Worm (Caenorhabditis elegans) whole organism, young adult: ENCODE results near the gene H41C03.2.

Experiments used
- B0035.1 ChIP-seq: sonication (generic microtip); optimal IDR thresholded peaks from 2 replicates; lab custom pipeline; 2016; ENCODE audit warnings: missing genetic modification characterization, mild to moderate bottlenecking, missing compliant biosample characterization, missing genotype, missing genetic modification reagents
- F10E7.11 ChIP-seq: sonication (generic microtip); optimal IDR thresholded peaks from 2 replicates; lab custom pipeline; 2017; ENCODE audit warnings: mild to moderate bottlenecking, missing genetic modification characterization, moderate library complexity, missing compliant biosample characterization
- F22D6.2 ChIP-seq: sonication (generic microtip); optimal IDR thresholded peaks from 2 replicates; lab custom pipeline; 2016; ENCODE audit warnings: mild to moderate bottlenecking, missing genetic modification characterization, missing compliant biosample characterization
- F33H1.4 ChIP-seq: fragments of 200-800 bp; sonication (Bioruptor generic); IDR thresholded peaks from 2 replicates; pipeline ENCODE4 v1.3.6; 2022; ENCODE audit warnings: missing genetic modification reagents, missing genetic modification characterization, missing compliant biosample characterization
- F39B2.1 ChIP-seq: fragments of 200-800 bp; sonication (Bioruptor generic); IDR thresholded peaks from 2 replicates; pipeline ENCODE4 v1.3.6; 2022; ENCODE audit warnings: missing genetic modification reagents, missing genetic modification characterization, missing compliant biosample characterization
- F52B5.7 ChIP-seq: sonication (generic microtip); optimal IDR thresholded peaks from 2 replicates; lab custom pipeline; 2016; ENCODE audit warnings: mild to moderate bottlenecking, missing genetic modification characterization, missing compliant biosample characterization
- F57A8.1 ChIP-seq: fragments of 200-800 bp; sonication (Bioruptor generic); optimal IDR thresholded peaks from 2 replicates; lab custom pipeline; 2018; ENCODE audit warnings: mild to moderate bottlenecking, missing genetic modification characterization, moderate library complexity, missing compliant biosample characterization
- K12H6.12 ChIP-seq: fragments of 200-800 bp; sonication (Bioruptor generic); optimal IDR thresholded peaks from 2 replicates; lab custom pipeline; 2018; ENCODE audit warnings: mild to moderate bottlenecking, missing genetic modification characterization, missing compliant biosample characterization
- T07F8.4 ChIP-seq: sonication (generic microtip); optimal IDR thresholded peaks from 2 replicates; lab custom pipeline; 2016; ENCODE audit warnings: mild to moderate bottlenecking, missing genetic modification characterization, moderate library complexity, missing compliant biosample characterization
- Y53G8AR.9 ChIP-seq: fragments of 200-800 bp; sonication (Bioruptor generic); conservative IDR thresholded peaks from 2 replicates; pipeline ENCODE4 v1.3.6; 2022; ENCODE audit warnings: missing genetic modification reagents, missing genetic modification characterization, missing compliant biosample characterization
- Y56A3A.18 ChIP-seq: fragments of 200-800 bp; sonication (Bioruptor generic); IDR thresholded peaks from 2 replicates; pipeline ENCODE4 v1.3.6; 2022; ENCODE audit warnings: missing genetic modification reagents, missing genetic modification characterization, missing compliant biosample characterization
- Y67H2A.10 ChIP-seq: fragments of 200-800 bp; sonication (Bioruptor generic); conservative IDR thresholded peaks from 2 replicates; pipeline ENCODE4 v1.3.6; 2022; ENCODE audit warnings: missing genetic modification reagents, missing genetic modification characterization, missing compliant biosample characterization
- ama-1 ChIP-seq, 3 experiments: fragments of 150-350 bp in 1 of 3; sonication (generic microtip) in 2 of 3; optimal IDR thresholded peaks; 2 replicates each; lab custom pipeline; 2014 to 2018; ENCODE audit warnings: missing biosample characterization in 2 of 3, missing genetic modification characterization in 2 of 3, missing genetic modification reagents in 2 of 3
- attf-6 ChIP-seq: fragments of 200-800 bp; sonication (Bioruptor generic); IDR thresholded peaks from 2 replicates; pipeline ENCODE4 v1.3.6; 2022; ENCODE audit warnings: missing genetic modification reagents, missing genetic modification characterization, missing compliant biosample characterization
- bed-1 ChIP-seq: fragments of 200-800 bp; sonication (Bioruptor generic); IDR thresholded peaks from 2 replicates; pipeline ENCODE4 v1.3.6; 2022; ENCODE audit warnings: missing genetic modification reagents, missing genetic modification characterization, missing compliant biosample characterization
- bed-2 ChIP-seq: fragments of 200-800 bp; sonication (Bioruptor generic); IDR thresholded peaks from 2 replicates; pipeline ENCODE4 v1.3.6; 2022; ENCODE audit warnings: missing genetic modification reagents, missing genetic modification characterization, missing compliant biosample characterization
- ceh-100 ChIP-seq: fragments of 200-800 bp; sonication (Bioruptor generic); IDR thresholded peaks from 2 replicates; pipeline ENCODE4 v1.3.6; 2022; ENCODE audit warnings: missing genetic modification reagents, missing genetic modification characterization, missing compliant biosample characterization
- ceh-27 ChIP-seq: fragments of 200-800 bp; sonication (Bioruptor generic); optimal IDR thresholded peaks from 2 replicates; lab custom pipeline; 2018; ENCODE audit warnings: mild to moderate bottlenecking, missing genetic modification characterization, moderate library complexity, missing compliant biosample characterization
- ceh-40 ChIP-seq: fragments of 200-800 bp; sonication (Bioruptor generic); IDR thresholded peaks from 2 replicates; pipeline ENCODE4 v1.3.6; 2022; ENCODE audit warnings: missing genetic modification characterization, missing compliant biosample characterization
- egl-18 ChIP-seq: fragments of 200-800 bp; sonication (Bioruptor generic); IDR thresholded peaks from 2 replicates; pipeline ENCODE4 v1.3.6; 2022; ENCODE audit warnings: missing genetic modification reagents, missing genetic modification characterization, missing compliant biosample characterization
- egl-44 ChIP-seq: fragments of 200-800 bp; sonication (Bioruptor generic); IDR thresholded peaks from 2 replicates; pipeline ENCODE4 v1.3.6; 2022; ENCODE audit warnings: missing genetic modification reagents, missing genetic modification characterization, missing compliant biosample characterization
- ekl-4 ChIP-seq: fragments of 200-800 bp; sonication (Bioruptor generic); IDR thresholded peaks from 2 replicates; pipeline ENCODE4 v1.3.6; 2022; ENCODE audit warnings: missing genetic modification reagents, missing genetic modification characterization, missing compliant biosample characterization
- ets-4 ChIP-seq: fragments of 200-800 bp; sonication (Bioruptor generic); optimal IDR thresholded peaks from 2 replicates; lab custom pipeline; 2018; ENCODE audit warnings: mild to moderate bottlenecking, missing genetic modification characterization, missing compliant biosample characterization
- gei-17 ChIP-seq: fragments of 200-800 bp; sonication (Bioruptor generic); optimal IDR thresholded peaks from 2 replicates; lab custom pipeline; 2018; ENCODE audit warnings: mild to moderate bottlenecking, missing genetic modification characterization, missing compliant biosample characterization
- hrde-1 ChIP-seq: sonication (generic microtip); optimal IDR thresholded peaks from 2 replicates; lab custom pipeline; 2016; ENCODE audit warnings: missing genetic modification characterization, mild to moderate bottlenecking, missing compliant biosample characterization, moderate library complexity, missing genotype, missing genetic modification reagents, borderline replicate concordance
- lin-35 ChIP-seq, 3 experiments: fragments of 150-350 bp in 2 of 3; sonication (generic microtip) in 1 of 3; optimal IDR thresholded peaks; 2 replicates each; lab custom pipeline; 2014 to 2018; ENCODE audit warnings: missing biosample characterization in 3 of 3, missing genetic modification characterization in 3 of 3, missing genetic modification reagents in 3 of 3
- lsl-1 ChIP-seq: fragments of 200-800 bp; sonication (Bioruptor generic); optimal IDR thresholded peaks from 2 replicates; lab custom pipeline; 2018; ENCODE audit warnings: mild to moderate bottlenecking, missing genetic modification characterization, moderate library complexity, missing compliant biosample characterization
- madf-8 ChIP-seq: fragments of 200-800 bp; sonication (Bioruptor generic); conservative IDR thresholded peaks from 2 replicates; pipeline ENCODE4 v1.3.6; 2022; ENCODE audit warnings: missing genetic modification reagents, missing genetic modification characterization, missing compliant biosample characterization
- mcd-1 ChIP-seq: fragments of 200-800 bp; sonication (Bioruptor generic); IDR thresholded peaks from 2 replicates; pipeline ENCODE4 v1.3.6; 2022; ENCODE audit warnings: missing genetic modification reagents, missing genetic modification characterization, missing compliant biosample characterization
- nfya-2 ChIP-seq: fragments of 200-800 bp; sonication (Bioruptor generic); IDR thresholded peaks from 2 replicates; pipeline ENCODE4 v1.3.6; 2022; ENCODE audit warnings: missing genetic modification reagents, missing genetic modification characterization, missing compliant biosample characterization
- pbrm-1 ChIP-seq: fragments of 200-800 bp; sonication (Bioruptor generic); IDR thresholded peaks from 2 replicates; pipeline ENCODE4 v1.3.6; 2022; ENCODE audit warnings: missing genetic modification reagents, missing genetic modification characterization, missing compliant biosample characterization
- rcor-1 ChIP-seq: fragments of 200-800 bp; sonication (Bioruptor generic); IDR thresholded peaks from 2 replicates; pipeline ENCODE4 v1.3.6; 2022; ENCODE audit warnings: missing genetic modification reagents, missing genetic modification characterization, missing compliant biosample characterization
- rec-8 ChIP-seq, 2 experiments: sonication (generic microtip); optimal IDR thresholded peaks; 2 replicates each; lab custom pipeline; 2016; ENCODE audit warnings: mild to moderate bottlenecking in 2 of 2, missing genetic modification characterization in 2 of 2, missing genetic modification reagents in 2 of 2, missing genotype in 2 of 2, missing biosample characterization in 1 of 2, missing compliant biosample characterization in 1 of 2, moderate library complexity in 1 of 2
- snpc-1.1 ChIP-seq: sonication (generic microtip); optimal IDR thresholded peaks from 2 replicates; lab custom pipeline; 2017; ENCODE audit warnings: missing genetic modification characterization, mild to moderate bottlenecking, missing compliant biosample characterization, antibody characterized with exemption, moderate library complexity, missing genotype, missing genetic modification reagents; ENCODE audit not compliant: insufficient read depth
- snpc-1.3 ChIP-seq: sonication (generic microtip); optimal IDR thresholded peaks from 2 replicates; lab custom pipeline; 2017; ENCODE audit warnings: missing genetic modification characterization, mild to moderate bottlenecking, missing compliant biosample characterization, antibody characterized with exemption, moderate library complexity, missing genotype, missing genetic modification reagents; ENCODE audit not compliant: insufficient read depth
- tbx-9 ChIP-seq: sonication (generic microtip); optimal IDR thresholded peaks from 2 replicates; lab custom pipeline; 2016; ENCODE audit warnings: borderline replicate concordance, missing genetic modification characterization, inconsistent platforms, missing compliant biosample characterization
- tlf-1 ChIP-seq: fragments of 200-800 bp; sonication (Bioruptor generic); optimal IDR thresholded peaks from 2 replicates; lab custom pipeline; 2018; ENCODE audit warnings: mild to moderate bottlenecking, missing genetic modification characterization, missing compliant biosample characterization
- unc-130 ChIP-seq: sonication (generic microtip); optimal IDR thresholded peaks from 2 replicates; lab custom pipeline; 2016; ENCODE audit warnings: missing genetic modification reagents, missing genetic modification characterization, missing compliant biosample characterization
- zim-3 ChIP-seq: sonication (generic microtip); optimal IDR thresholded peaks from 2 replicates; lab custom pipeline; 2017; ENCODE audit warnings: mild to moderate bottlenecking, missing genetic modification characterization, moderate library complexity, missing compliant biosample characterization
- ztf-22 ChIP-seq: fragments of 200-800 bp; sonication (Bioruptor generic); optimal IDR thresholded peaks from 2 replicates; lab custom pipeline; 2018; ENCODE audit warnings: mild to moderate bottlenecking, missing genetic modification characterization, moderate library complexity, missing compliant biosample characterization
- ztf-26 ChIP-seq: sonication (generic microtip); optimal IDR thresholded peaks from 2 replicates; lab custom pipeline; 2017; ENCODE audit warnings: missing genetic modification characterization, missing compliant biosample characterization
- ztf-3 ChIP-seq: fragments of 200-800 bp; sonication (Bioruptor generic); optimal IDR thresholded peaks from 2 replicates; lab custom pipeline; 2018; ENCODE audit warnings: mild to moderate bottlenecking, missing genetic modification characterization, missing compliant biosample characterization

H41C03.2 gene

DNA sequence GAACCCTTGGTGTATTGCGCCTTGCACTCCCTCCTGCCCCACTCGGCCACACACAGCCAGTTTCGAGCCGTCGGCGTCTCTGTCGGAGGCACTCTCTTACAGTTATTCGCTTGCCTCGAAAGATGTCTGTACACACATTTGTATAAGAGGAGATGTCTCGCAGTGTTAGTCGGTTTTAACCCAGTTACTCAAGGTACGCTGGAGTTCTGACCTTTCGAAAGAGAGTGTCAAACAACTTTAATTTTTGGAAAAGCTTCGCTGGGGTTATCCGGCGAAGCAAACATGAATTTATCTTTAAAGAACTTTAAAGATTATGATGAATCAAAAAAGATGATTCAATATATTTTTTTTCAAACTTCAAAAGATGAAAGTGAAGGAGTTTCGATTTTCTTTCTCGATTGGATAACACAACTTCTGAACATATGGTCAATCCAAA lies 7.2 kb downstream of the H41C03.2 start (continued):
- TF ChIP-seq F22D6.2 (tag; lab: Kevin White, UChicago): peak; percentile 95
- TF ChIP-seq lsl-1 (GFP tag; lab: Kevin White, UChicago): peak; percentile 84
- TF ChIP-seq tbx-9 (tag; lab: Kevin White, UChicago): no peak
- peak; percentile 95 for TF ChIP-seq gei-17 (GFP tag; lab: Kevin White, UChicago)
- peak; percentile 95 for TF ChIP-seq zim-3 (tag; lab: Kevin White, UChicago)
- peak; percentile 97 for TF ChIP-seq B0035.1
- TF ChIP-seq lin-35 (GFP tag; optimal IDR thresholded peaks at IDR 0.05; lab: Kevin White, UChicago): peak in 2 of 3 experiments; percentile 91 to 94
- TF ChIP-seq egl-18 (GFP tag; lab: Robert Waterston, UW): peak; percentile 95
- peak; percentile 98 for TF ChIP-seq Y56A3A.18
- peak; percentile 94 for TF ChIP-seq hrde-1 (tag; lab: Kevin White, UChicago)
- TF ChIP-seq snpc-1.3: peak; percentile 96
- TF ChIP-seq bed-1 (GFP tag; lab: Robert Waterston, UW): peak; percentile 77; the same call in 1 of the 2 replicates
- TF ChIP-seq ztf-26 (tag; lab: Kevin White, UChicago): peak; percentile 98
- peak; percentile 94 for TF ChIP-seq unc-130 (GFP tag; lab: Kevin White, UChicago)
- TF ChIP-seq rcor-1 (GFP tag; lab: Robert Waterston, UW): peak; percentile 99
- peak; percentile 98 for TF ChIP-seq ztf-22 (GFP tag; lab: Kevin White, UChicago)
- TF ChIP-seq mcd-1: peak; percentile 98
- peak; percentile 94 for TF ChIP-seq ets-4 (GFP tag; lab: Kevin White, UChicago)
- TF ChIP-seq pbrm-1 (GFP tag; lab: Robert Waterston, UW): peak; percentile 100
- peak; percentile 89 for TF ChIP-seq F39B2.1 (GFP tag; lab: Robert Waterston, UW)
- TF ChIP-seq F33H1.4 (GFP tag; lab: Robert Waterston, UW): peak; percentile 81
- peak; percentile 99 for TF ChIP-seq Y53G8AR.9 (GFP tag; lab: Robert Waterston, UW)
- peak; percentile 87 for TF ChIP-seq F57A8.1 (GFP tag; lab: Kevin White, UChicago)
- TF ChIP-seq nfya-2 (GFP tag; lab: Robert Waterston, UW): peak; percentile 76; the same call in 1 of the 2 replicates
- peak; percentile 88 for TF ChIP-seq F10E7.11 (tag; lab: Kevin White, UChicago)
- TF ChIP-seq K12H6.12 (tag; lab: Kevin White, UChicago): peak; percentile 99
- peak; percentile 84 for TF ChIP-seq madf-8 (GFP tag; lab: Robert Waterston, UW)
- TF ChIP-seq Y67H2A.10 (GFP tag; lab: Robert Waterston, UW): peak; percentile 90
- TF ChIP-seq ztf-3 (GFP tag; lab: Kevin White, UChicago): peak; percentile 96
- TF ChIP-seq, all 124 proteins: peak for 120

DNA sequence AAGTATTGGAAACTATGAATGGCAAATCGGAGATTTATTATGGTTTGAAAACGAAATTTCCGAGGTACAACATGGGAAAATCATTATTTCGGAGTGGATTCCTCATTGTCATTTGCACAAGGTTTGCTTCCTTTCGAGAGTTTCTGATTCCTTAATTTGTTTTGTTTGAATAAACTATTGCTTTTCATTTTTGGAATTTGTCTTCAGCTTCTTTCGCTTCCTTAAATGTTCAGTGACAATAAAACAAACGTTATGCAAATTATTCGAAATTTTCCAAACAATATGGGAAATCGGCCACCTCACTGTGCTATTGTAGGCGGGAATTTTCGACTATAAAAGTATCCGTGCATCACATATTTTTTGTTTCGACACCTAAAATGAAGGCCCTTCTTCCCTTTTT lies 10.0 kb downstream of the H41C03.2 start, which contains the start of gene nep-25:
nep-25 (plus strand) TSS at position 375 of the 400 bp plus-strand sequence.
- no peak for TF ChIP-seq ceh-100 (GFP tag; lab: Robert Waterston, UW)
- TF ChIP-seq unc-130 (GFP tag; lab: Kevin White, UChicago): no peak
- no peak for TF ChIP-seq lin-35 (GFP tag; optimal IDR thresholded peaks at IDR 0.05; lab: Kevin White, UChicago)

DNA sequence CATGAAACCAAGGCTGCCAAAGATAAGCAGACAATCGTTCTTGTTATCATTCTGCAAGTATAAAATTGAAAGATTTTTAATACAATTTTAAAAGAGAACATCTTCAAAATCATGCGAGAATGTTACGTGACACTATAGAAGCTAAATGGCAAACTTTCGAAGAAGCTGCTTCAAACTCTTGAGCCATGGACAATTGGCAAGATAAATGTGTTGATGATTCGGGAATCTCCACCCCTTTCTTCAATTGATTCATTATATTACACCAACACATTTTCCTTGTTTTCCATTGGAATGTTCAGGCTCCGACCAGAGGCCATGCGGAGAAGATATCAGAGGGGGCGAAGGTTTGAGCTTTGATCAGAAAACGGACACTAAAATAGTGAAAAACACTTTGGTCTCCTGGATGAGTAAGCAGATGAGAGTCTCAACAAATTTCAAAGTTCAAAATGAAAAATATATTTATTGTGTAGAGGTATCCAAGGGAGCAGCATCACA lies 10.8 kb downstream of the H41C03.2 start, which contains the start of gene lec-5:
lec-5 (minus strand) TSS at position 51 of the 495 bp plus-strand sequence.
- TF ChIP-seq snpc-1.3 (no peak), lin-35 (GFP tag; optimal IDR thresholded peaks at IDR 0.05; lab: Kevin White, UChicago) (no peak), Y53G8AR.9 (GFP tag; lab: Robert Waterston, UW) (no peak), tlf-1 (no peak), ekl-4 (no peak), bed-2 (no peak), pbrm-1 (GFP tag; lab: Robert Waterston, UW) (no peak), snpc-1.1 (tag; lab: Kevin White, UChicago) (no peak), ceh-40 (GFP tag; lab: Robert Waterston, UW) (no peak), F52B5.7 (tag; lab: Kevin White, UChicago) (no peak), ceh-27 (no peak), egl-44 (GFP tag; lab: Robert Waterston, UW) (no peak), ztf-26 (tag; lab: Kevin White, UChicago) (no peak), attf-6 (GFP tag; lab: Robert Waterston, UW) (no peak), ama-1 (optimal IDR thresholded peaks at IDR 0.05; lab: Kevin White, UChicago) (no peak), ama-1 (GFP tag; optimal IDR thresholded peaks at IDR 0.05; lab: Kevin White, UChicago) (no peak), rec-8 (tag; optimal IDR thresholded peaks at IDR 0.05; lab: Kevin White, UChicago) (no peak), egl-18 (GFP tag; lab: Robert Waterston, UW) (no peak), T07F8.4 (tag; lab: Kevin White, UChicago) (no peak)
